Worm (Caenorhabditis elegans): ENCODE measurements around the gene C32D5.10.

DNA sequence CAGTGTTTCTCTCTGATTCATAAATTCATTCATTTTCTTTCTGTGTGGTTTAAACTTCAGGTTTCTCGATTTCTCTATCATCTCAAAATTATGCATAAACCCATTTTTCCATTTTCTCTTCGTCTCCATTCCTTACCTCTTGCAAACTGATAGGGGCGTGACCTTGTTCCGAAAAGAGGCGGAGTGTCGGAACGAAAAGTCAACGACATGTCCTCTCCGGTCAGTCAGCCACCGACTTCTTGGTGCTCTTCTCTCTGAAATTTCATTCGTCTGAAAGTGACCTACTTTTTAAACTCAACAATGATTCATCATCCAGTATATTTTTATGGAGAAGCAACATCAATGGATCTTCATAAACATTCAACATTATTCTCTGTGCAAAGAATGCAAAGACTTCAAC, 29.1 kb upstream of the C32D5.10 start, which contains the start of gene F58F12.12:
- no peak for TF ChIP-seq Y105C5A.15 (GFP tag; IDR thresholded peaks at IDR 0.05)
- TF ChIP-seq mep-1 (tag; optimal IDR thresholded peaks at IDR 0.05): no peak
- TF ChIP-seq mdl-1 (tag; optimal IDR thresholded peaks at IDR 0.05): no peak
- no peak for TF ChIP-seq Y5F2A.4 (GFP tag; optimal IDR thresholded peaks at IDR 0.05)
- no peak for TF ChIP-seq ceh-20 (GFP tag; IDR thresholded peaks at IDR 0.05)
- no peak for TF ChIP-seq nhr-77 (tag; optimal IDR thresholded peaks at IDR 0.05)
